Worm (Caenorhabditis elegans): ENCODE measurements around the gene bath-20.
"Not testable (repeated sequence)": the region's sequence is repeated elsewhere in the genome, so short reads cannot be mapped to it uniquely, and the experiment has no call there.

DNA sequence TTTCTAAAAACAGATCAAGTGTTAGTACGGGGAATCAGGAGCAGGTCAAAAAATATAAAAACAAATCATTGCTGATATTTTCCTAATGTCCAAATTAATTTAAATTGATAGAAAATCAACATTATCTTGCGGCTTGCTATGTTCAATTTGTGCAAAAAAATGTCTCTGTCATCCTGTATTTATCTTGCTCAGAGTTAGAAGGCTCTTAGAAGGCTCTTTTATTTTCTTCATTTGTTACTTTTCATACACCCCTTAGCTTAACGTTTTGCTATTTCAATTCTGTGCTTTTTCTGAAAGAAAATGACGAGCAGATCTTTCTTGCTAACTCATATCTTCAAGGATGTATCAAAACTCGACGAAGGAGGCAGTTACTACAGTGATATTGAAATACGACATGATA, 43.8 kb downstream of the bath-20 start, which contains the start of gene math-19:
- not testable (repeated sequence) for TF ChIP-seq lsy-2 (tag; optimal IDR thresholded peaks at IDR 0.05); nhr-237 (tag; optimal IDR thresholded peaks at IDR 0.05); egl-43 (GFP tag; IDR thresholded peaks at IDR 0.05); unc-62 (GFP tag; optimal IDR thresholded peaks at IDR 0.05 in 1 of 2); unc-62 (tag; optimal IDR thresholded peaks at IDR 0.05); nhr-76 (tag; optimal IDR thresholded peaks at IDR 0.05); ztf-11 (tag; optimal IDR thresholded peaks at IDR 0.05); dve-1 (tag; optimal IDR thresholded peaks at IDR 0.05; ENCODE audit: insufficient read depth); zag-1 (tag; optimal IDR thresholded peaks at IDR 0.05); ama-1 (optimal IDR thresholded peaks at IDR 0.05); rbr-2 (tag; optimal IDR thresholded peaks at IDR 0.05)
